Fruit fly (Drosophila melanogaster) whole organism, adult: ENCODE results near the gene CG6763.
A peak's percentile ranks its signal among the peaks of the same experiment; 100 is the strongest.

ENCODE experiments used
- CG11617 ChIP-seq: fragments of 200-800 bp; sonication (Bioruptor generic); optimal IDR thresholded peaks from 2 replicates; lab custom pipeline; 2017; ENCODE audit warnings: mild to moderate bottlenecking, missing biosample characterization, missing genetic modification reagents, missing genetic modification characterization
- CG12768 ChIP-seq: fragments of 200-800 bp; sonication (Bioruptor generic); optimal IDR thresholded peaks from 2 replicates; lab custom pipeline; 2017; ENCODE audit warnings: missing biosample characterization, missing genetic modification characterization, mild to moderate bottlenecking, moderate library complexity, missing genetic modification reagents
- CG14711 ChIP-seq: fragments of 200-800 bp; sonication (Bioruptor generic); optimal IDR thresholded peaks from 2 replicates; lab custom pipeline; 2018; ENCODE audit warnings: missing biosample characterization, mild to moderate bottlenecking, missing genetic modification characterization, moderate library complexity
- CG1620 ChIP-seq: fragments of 200-800 bp; sonication (Bioruptor generic); optimal IDR thresholded peaks from 2 replicates; lab custom pipeline; 2016; ENCODE audit warnings: missing biosample characterization, missing genetic modification characterization
- CG33017 ChIP-seq: fragments of 200-800 bp; sonication (Bioruptor generic); optimal IDR thresholded peaks from 2 replicates; lab custom pipeline; 2018; ENCODE audit warnings: missing biosample characterization, mild to moderate bottlenecking, missing genetic modification characterization, moderate library complexity
- CG5204 ChIP-seq: fragments of 200-800 bp; sonication (Bioruptor generic); optimal IDR thresholded peaks from 2 replicates; lab custom pipeline; 2016; ENCODE audit warnings: missing biosample characterization, missing genetic modification characterization
- CG7045 ChIP-seq: fragments of 200-800 bp; sonication (Bioruptor generic); optimal IDR thresholded peaks from 2 replicates; lab custom pipeline; 2017; ENCODE audit warnings: missing biosample characterization, mild to moderate bottlenecking, missing genetic modification characterization
- CG7101 ChIP-seq: fragments of 200-800 bp; sonication (Bioruptor generic); optimal IDR thresholded peaks from 2 replicates; lab custom pipeline; 2018; ENCODE audit warnings: missing biosample characterization, mild to moderate bottlenecking, missing genetic modification characterization, moderate library complexity
- Clk ChIP-seq: fragments of 200-800 bp; sonication (Bioruptor generic); optimal IDR thresholded peaks from 2 replicates; lab custom pipeline; 2017; ENCODE audit warnings: missing biosample characterization, missing genetic modification characterization
- Crg-1 ChIP-seq: fragments of 200-800 bp; sonication (Bioruptor generic); optimal IDR thresholded peaks from 2 replicates; lab custom pipeline; 2016; ENCODE audit warnings: missing biosample characterization, missing genetic modification characterization
- Hr96 ChIP-seq: fragments of 200-800 bp; sonication (Bioruptor generic); optimal IDR thresholded peaks from 2 replicates; lab custom pipeline; 2016; ENCODE audit warnings: missing biosample characterization, missing genetic modification characterization
- Mnt ChIP-seq: fragments of 200-800 bp; sonication (Bioruptor generic); optimal IDR thresholded peaks from 2 replicates; lab custom pipeline; 2016; ENCODE audit warnings: missing biosample characterization, mild to moderate bottlenecking, missing genetic modification characterization
- bab1 ChIP-seq: fragments of 200-800 bp; sonication (Bioruptor generic); optimal IDR thresholded peaks from 3 replicates; lab custom pipeline; 2019; ENCODE audit warnings: missing biosample characterization, mild to moderate bottlenecking, missing genetic modification characterization, moderate library complexity
- cic ChIP-seq: fragments of 200-800 bp; sonication (Bioruptor generic); optimal IDR thresholded peaks from 2 replicates; lab custom pipeline; 2017; ENCODE audit warnings: missing biosample characterization, mild to moderate bottlenecking, missing genetic modification characterization, moderate library complexity
- cnc ChIP-seq, 2 experiments: fragments of >200 bp; optimal IDR thresholded peaks; 2 replicates each; lab custom pipeline; 2017
- kay ChIP-seq: fragments of 200-800 bp; sonication (Bioruptor generic); peaks from one replicate; lab custom pipeline; 2016; ENCODE audit warnings: missing biosample characterization, missing genetic modification characterization, borderline replicate concordance
- ovo ChIP-seq: fragments of 200-800 bp; sonication (Bioruptor generic); optimal IDR thresholded peaks from 2 replicates; lab custom pipeline; 2016; ENCODE audit warnings: missing biosample characterization, missing genetic modification characterization
- pad ChIP-seq: fragments of 200-800 bp; sonication (Bioruptor generic); optimal IDR thresholded peaks from 3 replicates; lab custom pipeline; 2017; ENCODE audit warnings: missing biosample characterization, missing genetic modification characterization, mild to moderate bottlenecking, moderate library complexity, missing genetic modification reagents
- tj ChIP-seq: fragments of 200-800 bp; sonication (Bioruptor generic); optimal IDR thresholded peaks from 3 replicates; lab custom pipeline; 2017; ENCODE audit warnings: missing biosample characterization, mild to moderate bottlenecking, missing genetic modification characterization, moderate library complexity
- toe ChIP-seq: fragments of 200-800 bp; sonication (Bioruptor generic); optimal IDR thresholded peaks from 2 replicates; lab custom pipeline; 2016; ENCODE audit warnings: missing biosample characterization, missing genetic modification characterization

The CG6763 gene

DNA sequence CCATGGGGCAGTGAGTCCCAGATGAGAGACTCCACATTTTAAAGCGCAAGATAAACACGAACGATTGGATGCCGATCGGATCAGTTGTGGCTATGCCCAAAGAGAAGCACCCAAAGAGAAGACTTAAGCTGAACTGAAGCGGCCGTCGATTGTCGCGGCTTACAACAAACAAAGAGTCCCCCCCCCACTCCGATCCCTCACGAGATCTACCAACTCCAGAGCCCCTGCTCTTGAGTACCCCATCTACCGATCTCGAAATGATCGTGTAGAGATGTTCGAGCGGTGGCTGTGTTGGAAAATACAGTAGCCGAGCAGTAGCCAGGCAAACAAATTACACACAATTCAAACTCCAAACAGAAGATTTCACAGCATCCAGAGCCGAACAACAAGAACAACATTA is 41.9 kb downstream of the CG6763 start:
- no peak for TF ChIP-seq CG11617 (GFP tag; lab: Kevin White, UChicago)
- no peak for TF ChIP-seq Crg-1
- TF ChIP-seq CG14711 (tag; lab: Kevin White, UChicago), result no peak
- TF ChIP-seq Hr96, result no peak
- no peak for TF ChIP-seq CG33017 (tag; lab: Kevin White, UChicago)
- no peak for TF ChIP-seq Mnt (GFP tag; lab: Kevin White, UChicago)

DNA sequence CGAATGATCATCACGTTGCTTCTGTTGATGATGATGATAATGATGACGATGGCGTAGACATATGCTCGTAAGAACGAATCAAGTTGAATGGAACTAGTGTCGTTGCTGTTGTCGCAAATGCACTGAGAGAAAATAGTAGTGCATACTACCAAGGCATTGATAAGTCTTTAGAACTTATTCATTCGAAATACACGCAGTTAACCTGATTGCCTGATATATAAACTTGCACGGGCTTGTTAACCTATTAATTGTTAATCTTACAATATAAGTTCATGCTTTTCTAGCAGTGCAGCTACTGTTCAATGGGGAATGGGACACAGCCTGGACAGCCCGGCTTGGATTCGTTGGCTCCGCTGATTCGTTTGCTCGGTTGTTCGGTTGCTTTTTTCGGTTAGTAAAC is 42.5 kb downstream of the CG6763 start:
- TF ChIP-seq CG7101 (tag; lab: Kevin White, UChicago), result peak; percentile 36
- no peak for TF ChIP-seq CG5204 (GFP tag; lab: Kevin White, UChicago)
- no peak for TF ChIP-seq bab1 (GFP tag; lab: Kevin White, UChicago)
- TF ChIP-seq pad (GFP tag; lab: Kevin White, UChicago), result no peak
- TF ChIP-seq Clk (GFP tag; lab: Kevin White, UChicago), result peak; percentile 6
- TF ChIP-seq CG33017 (tag; lab: Kevin White, UChicago), result peak; percentile 26
- no peak for TF ChIP-seq ovo (GFP tag; lab: Kevin White, UChicago)
- no peak for TF ChIP-seq CG11617 (GFP tag; lab: Kevin White, UChicago)
- peak; percentile 17 for TF ChIP-seq CG12768

DNA sequence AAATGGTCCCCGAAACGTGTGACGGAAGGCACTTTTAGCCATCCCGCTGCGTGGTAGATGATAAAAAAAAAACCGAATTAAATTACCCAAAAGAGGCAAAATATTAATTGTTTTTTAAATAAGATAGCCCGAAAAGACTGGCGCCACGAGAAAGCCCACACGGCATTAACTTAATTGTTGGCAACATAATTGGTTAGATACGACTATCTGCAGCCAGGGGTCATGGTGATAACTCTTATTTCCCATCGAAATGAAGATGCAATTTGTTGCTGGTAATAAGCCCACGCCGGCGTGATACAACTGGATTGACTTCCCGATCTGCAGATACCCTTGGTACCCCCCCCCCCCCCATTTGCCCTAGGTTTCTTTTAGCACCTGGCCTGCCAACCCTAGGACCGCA is 43.9 kb downstream of the CG6763 start:
- TF ChIP-seq toe (GFP tag; lab: Kevin White, UChicago) (no peak), kay (GFP tag; lab: Kevin White, UChicago) (no peak), pad (GFP tag; lab: Kevin White, UChicago) (no peak), CG7045 (no peak), tj (GFP tag; lab: Kevin White, UChicago) (no peak), Hr96 (no peak), CG11617 (GFP tag; lab: Kevin White, UChicago) (no peak)

DNA sequence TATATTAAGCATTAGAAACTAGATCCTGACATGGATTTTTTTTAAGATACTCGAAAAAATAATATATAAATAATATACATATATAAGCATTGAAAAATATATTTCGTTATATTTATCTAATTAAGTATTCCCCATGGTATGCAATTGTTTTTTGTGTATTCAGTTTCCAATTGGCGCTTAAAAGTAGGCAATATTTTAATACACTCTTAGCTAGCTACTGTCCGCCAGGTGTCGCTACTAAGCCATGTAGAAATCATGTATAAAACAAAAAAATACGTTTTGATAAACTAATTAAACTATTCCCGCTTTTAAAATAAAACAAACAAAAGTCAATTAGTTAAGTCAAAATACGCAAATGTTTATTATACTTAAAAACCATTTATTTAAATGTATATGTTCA is 47.5 kb downstream of the CG6763 start:
- TF ChIP-seq pad (GFP tag; lab: Kevin White, UChicago), result peak; percentile 6
- no peak for TF ChIP-seq CG5204 (GFP tag; lab: Kevin White, UChicago)
- TF ChIP-seq Clk (GFP tag; lab: Kevin White, UChicago), result no peak
- no peak for TF ChIP-seq CG33017 (tag; lab: Kevin White, UChicago)
- TF ChIP-seq CG1620 (GFP tag; lab: Kevin White, UChicago), result peak; percentile 39
- no peak for TF ChIP-seq tj (GFP tag; lab: Kevin White, UChicago)
- TF ChIP-seq toe (GFP tag; lab: Kevin White, UChicago), result peak; percentile 18
- no peak for TF ChIP-seq cic (GFP tag; lab: Kevin White, UChicago)
- TF ChIP-seq CG11617 (GFP tag; lab: Kevin White, UChicago), result no peak
- TF ChIP-seq bab1 (GFP tag; lab: Kevin White, UChicago), result peak; percentile 64

DNA sequence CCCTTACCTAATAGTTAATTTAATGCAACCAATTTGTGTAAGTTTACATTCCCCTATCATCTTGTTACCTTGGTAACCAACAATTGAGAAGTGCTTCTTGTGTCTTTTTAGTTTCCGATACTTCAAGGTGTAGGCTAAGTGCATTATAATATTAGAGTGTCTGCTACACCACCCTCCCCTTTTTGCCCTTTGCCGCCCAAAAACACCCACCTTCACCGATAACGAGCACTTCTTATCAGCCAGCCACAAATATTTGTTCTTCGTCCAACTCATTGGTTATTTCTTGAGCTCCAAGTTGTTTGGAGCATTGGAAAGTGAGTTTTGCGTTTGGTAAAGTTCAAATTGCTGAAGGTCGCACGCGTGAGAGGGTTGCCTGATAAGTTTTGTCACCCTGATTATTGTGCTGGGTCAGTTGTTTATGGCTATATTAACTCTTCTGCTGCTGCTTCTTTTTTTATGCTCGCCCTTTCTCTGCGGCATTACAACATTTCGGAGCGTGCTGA is 48.1 kb downstream of the CG6763 start:
- TF ChIP-seq CG33017 (tag; lab: Kevin White, UChicago), result no peak
- TF ChIP-seq Mnt (GFP tag; lab: Kevin White, UChicago), result no peak
- TF ChIP-seq CG12768, result peak; percentile 0
- peak; percentile 64 for TF ChIP-seq cic (GFP tag; lab: Kevin White, UChicago)

DNA sequence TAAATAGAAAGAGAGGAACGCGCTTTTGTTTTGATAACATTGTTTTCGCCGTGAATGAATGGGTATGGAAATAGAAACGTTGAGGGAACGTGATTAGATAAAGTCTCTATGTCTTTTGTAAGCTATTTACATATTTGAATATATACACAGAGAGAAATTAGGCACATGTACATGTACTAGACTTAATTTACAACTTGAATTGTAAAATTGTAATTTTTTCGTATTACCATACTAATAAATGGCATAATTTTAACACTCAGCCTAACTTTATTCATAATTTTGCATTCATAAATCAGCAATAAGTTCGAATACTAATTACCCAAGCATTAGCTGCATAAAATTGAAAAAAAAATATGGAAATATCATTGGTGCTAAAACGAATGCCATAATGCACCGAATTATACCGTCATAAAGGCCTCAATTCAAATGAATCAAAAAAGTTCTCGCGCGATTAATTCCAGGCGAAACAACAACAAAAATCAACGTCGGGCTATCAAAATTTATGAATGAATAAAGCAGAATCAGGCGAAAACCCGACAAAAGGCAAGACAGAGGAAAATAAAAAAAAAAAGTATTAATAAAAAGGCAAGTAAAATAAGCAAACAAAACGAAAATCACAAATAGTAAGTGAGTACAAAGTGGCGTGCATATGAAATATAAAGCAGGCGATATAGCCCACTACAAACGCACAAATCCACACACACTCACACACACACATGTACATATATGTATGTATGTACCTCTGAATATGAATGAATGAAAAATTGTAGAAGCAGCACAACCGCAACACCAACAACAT is 48.9 kb downstream of the CG6763 start:
- TF ChIP-seq CG11617 (GFP tag; lab: Kevin White, UChicago), result no peak
- TF ChIP-seq kay (GFP tag; lab: Kevin White, UChicago), result peak; percentile 39
- peak; percentile 4 for TF ChIP-seq CG7045
- TF ChIP-seq Hr96, result no peak
- TF ChIP-seq Clk (GFP tag; lab: Kevin White, UChicago), result no peak
- TF ChIP-seq bab1 (GFP tag; lab: Kevin White, UChicago), result no peak
- TF ChIP-seq CG5204 (GFP tag; lab: Kevin White, UChicago), result no peak
- no peak for TF ChIP-seq cnc (optimal IDR thresholded peaks at IDR 0.05; lab: Kevin White, UChicago)
- TF ChIP-seq CG1620 (GFP tag; lab: Kevin White, UChicago), result no peak
- no peak for TF ChIP-seq CG7101 (tag; lab: Kevin White, UChicago)
- TF ChIP-seq tj (GFP tag; lab: Kevin White, UChicago), result peak; percentile 90
- no peak for TF ChIP-seq Mnt (GFP tag; lab: Kevin White, UChicago)
- no peak for TF ChIP-seq ovo (GFP tag; lab: Kevin White, UChicago)
- no peak for TF ChIP-seq CG12768
- no peak for TF ChIP-seq pad (GFP tag; lab: Kevin White, UChicago)
